Worm (Caenorhabditis elegans) whole organism, late embryonic: Measurements from ENCODE around the gene arrd-3.

Experiments used
- ama-1 ChIP-seq: fragments of 150-350 bp; optimal IDR thresholded peaks from 2 replicates; lab custom pipeline; 2014
- ceh-14 ChIP-seq: sonication (generic microtip); optimal IDR thresholded peaks from 2 replicates; lab custom pipeline; 2016; ENCODE audit warnings: missing genotype, missing genetic modification characterization, missing compliant biosample characterization
- ceh-2 ChIP-seq: sonication (generic microtip); optimal IDR thresholded peaks from 2 replicates; lab custom pipeline; 2016; ENCODE audit warnings: missing genotype, missing genetic modification characterization, missing compliant biosample characterization
- elt-4 ChIP-seq: sonication (generic microtip); optimal IDR thresholded peaks from 2 replicates; lab custom pipeline; 2016; ENCODE audit warnings: missing genetic modification characterization, missing compliant biosample characterization
- ets-4 ChIP-seq: sonication (generic microtip); optimal IDR thresholded peaks from 2 replicates; lab custom pipeline; 2016; ENCODE audit warnings: missing genetic modification characterization, missing compliant biosample characterization
- lin-11 ChIP-seq: fragments of 200-800 bp; sonication (Bioruptor generic); optimal IDR thresholded peaks from 2 replicates; lab custom pipeline; 2018; ENCODE audit warnings: mild to moderate bottlenecking, missing genetic modification characterization, missing compliant biosample characterization
- nhr-11 ChIP-seq: fragments of 150-350 bp; optimal IDR thresholded peaks from 2 replicates; lab custom pipeline; 2014; ENCODE audit warnings: missing biosample characterization, missing genetic modification characterization
- odd-2 ChIP-seq: sonication (generic microtip); optimal IDR thresholded peaks from 2 replicates; lab custom pipeline; 2017; ENCODE audit warnings: antibody characterized with exemption, mild to moderate bottlenecking, missing genetic modification characterization, missing compliant biosample characterization
- tbx-2 ChIP-seq: sonication (generic microtip); optimal IDR thresholded peaks from 2 replicates; lab custom pipeline; 2016; ENCODE audit warnings: missing genetic modification characterization, missing compliant biosample characterization
- unc-86 ChIP-seq: sonication (generic microtip); optimal IDR thresholded peaks from 2 replicates; lab custom pipeline; 2016; ENCODE audit warnings: missing genetic modification characterization, missing compliant biosample characterization

DNA sequence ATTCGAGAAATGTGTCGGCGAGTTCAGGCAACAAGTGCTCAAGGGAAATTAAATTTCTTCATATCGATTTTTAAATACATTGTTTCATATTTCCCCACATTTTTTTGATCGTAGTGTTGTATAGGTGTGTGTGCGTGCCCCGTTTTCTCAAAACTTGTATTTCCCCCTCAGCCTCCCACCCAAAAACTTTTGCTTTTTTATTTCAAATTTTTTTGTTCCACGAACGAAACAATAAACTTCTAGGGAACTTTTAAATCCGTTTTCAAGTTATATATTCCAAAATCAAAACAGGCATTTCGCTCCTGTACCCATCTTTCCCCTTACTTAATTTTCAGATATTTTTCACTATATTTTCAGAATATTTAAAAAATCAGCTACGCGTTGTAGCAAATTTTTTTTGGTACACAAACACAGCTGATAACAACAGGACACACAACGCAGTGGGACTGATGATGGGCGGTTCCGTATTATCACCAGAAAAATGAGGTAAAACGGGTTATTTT, 5.8 kb downstream of the arrd-3 start, which contains the start of the genes M176.4 and M176.16:
- no peak for TF ChIP-seq odd-2 (tag; lab: Kevin White, UChicago)
- TF ChIP-seq tbx-2 (tag; lab: Kevin White, UChicago) = no peak
- TF ChIP-seq lin-11 (tag; lab: Kevin White, UChicago) = no peak
- no peak for TF ChIP-seq ceh-2 (tag; lab: Kevin White, UChicago)
- TF ChIP-seq unc-86 (tag; lab: Kevin White, UChicago) = no peak
- TF ChIP-seq ama-1 (lab: Kevin White, UChicago) = no peak
- TF ChIP-seq elt-4 (tag; lab: Kevin White, UChicago) = no peak
- TF ChIP-seq nhr-11 = no peak
- no peak for TF ChIP-seq ceh-14 (tag; lab: Kevin White, UChicago)
- TF ChIP-seq ets-4 = no peak
